Fruit fly (Drosophila melanogaster): ENCODE results near the gene Mps1.
A peak's percentile ranks its signal among the peaks of the same experiment; 100 is the strongest.

Gene Mps1

DNA sequence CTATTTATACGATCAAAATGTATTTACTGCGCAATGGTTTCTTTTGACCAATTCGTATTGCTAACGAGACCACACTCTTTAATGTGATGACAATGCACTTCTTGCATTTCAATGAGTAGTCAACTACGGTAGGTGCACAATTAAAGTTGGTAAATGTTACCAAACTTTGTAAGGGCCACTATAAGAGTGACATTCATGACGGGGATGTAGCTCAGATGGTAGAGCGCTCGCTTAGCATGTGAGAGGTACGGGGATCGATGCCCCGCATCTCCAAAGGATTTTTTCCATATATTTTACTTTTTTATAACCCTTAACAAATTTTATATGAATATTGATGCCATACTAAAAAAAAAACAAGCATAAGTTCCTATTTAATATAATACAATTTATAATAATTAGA, 3.1 kb upstream of the Mps1 start (continued):
- TF ChIP-seq CG8359 (GFP tag; optimal IDR thresholded peaks at IDR 0.05; ENCODE audit: borderline replicate concordance) (no peak), CG6689 (GFP tag; IDR thresholded peaks at IDR 0.05) (no peak), al (GFP tag; IDR thresholded peaks at IDR 0.05) (no peak), CG6683 (GFP tag; optimal IDR thresholded peaks at IDR 0.05) (no peak), Nf-YB (GFP tag; optimal IDR thresholded peaks at IDR 0.05) (no peak), CG14710 (tag; optimal IDR thresholded peaks at IDR 0.05) (no peak), Scr (GFP tag; IDR thresholded peaks at IDR 0.05; ENCODE audit: partially characterized antibody) (no peak), exex (tag; optimal IDR thresholded peaks at IDR 0.05) (peak; percentile 26), ems (GFP tag; optimal IDR thresholded peaks at IDR 0.05) (no peak), Dad (GFP tag; optimal IDR thresholded peaks at IDR 0.05) (no peak), tio (GFP tag; optimal IDR thresholded peaks at IDR 0.05) (no peak), Hmr (GFP tag; optimal IDR thresholded peaks at IDR 0.05) (no peak), az2 (GFP tag; optimal IDR thresholded peaks at IDR 0.05) (no peak), ATbp (GFP tag; optimal IDR thresholded peaks at IDR 0.05) (no peak), CG16813 (GFP tag; IDR thresholded peaks at IDR 0.05; ENCODE audit: partially characterized antibody) (0 out of 3 replicates have a peak, but pooled peaks have one; percentile 44), Med (GFP tag) (peak; percentile 19), crc (GFP tag; optimal IDR thresholded peaks at IDR 0.05) (no peak), zen2 (GFP tag; IDR thresholded peaks at IDR 0.05; ENCODE audit: partially characterized antibody) (0 out of 3 replicates have a peak, but pooled peaks have one; percentile 8), CG12391 (tag; optimal IDR thresholded peaks at IDR 0.05) (no peak), danr (GFP tag; IDR thresholded peaks at IDR 0.05) (no peak), CG8388 (GFP tag; optimal IDR thresholded peaks at IDR 0.05) (no peak), sr (GFP tag; IDR thresholded peaks at IDR 0.05) (peak; percentile 49; the same call in 2 of the 3 replicates), Tbp (GFP tag; optimal IDR thresholded peaks at IDR 0.05) (no peak), Opbp (GFP tag; IDR thresholded peaks at IDR 0.05; ENCODE audit: partially characterized antibody) (peak; percentile 26; the same call in 1 of the 3 replicates), HLH3B (GFP tag; IDR thresholded peaks at IDR 0.05) (no peak), cg (GFP tag; optimal IDR thresholded peaks at IDR 0.05) (no peak), CG14860 (GFP tag; IDR thresholded peaks at IDR 0.05; ENCODE audit: partially characterized antibody) (0 out of 3 replicates have a peak, but pooled peaks have one; percentile 40), CG9876 (GFP tag; optimal IDR thresholded peaks at IDR 0.05) (no peak), chinmo (GFP tag; IDR thresholded peaks at IDR 0.05; ENCODE audit: partially characterized antibody) (no peak), Bgb (GFP tag; IDR thresholded peaks at IDR 0.05; ENCODE audit: partially characterized antibody) (peak; percentile 49; the same call in 1 of the 2 replicates), CG42726 (GFP tag; IDR thresholded peaks at IDR 0.05; ENCODE audit: partially characterized antibody) (peak; percentile 63; the same call in 1 of the 2 replicates), ftz-f1 (GFP tag; optimal IDR thresholded peaks at IDR 0.05) (no peak), Hey (tag; optimal IDR thresholded peaks at IDR 0.05) (no peak), Asciz (GFP tag; optimal IDR thresholded peaks at IDR 0.05) (no peak)

DNA sequence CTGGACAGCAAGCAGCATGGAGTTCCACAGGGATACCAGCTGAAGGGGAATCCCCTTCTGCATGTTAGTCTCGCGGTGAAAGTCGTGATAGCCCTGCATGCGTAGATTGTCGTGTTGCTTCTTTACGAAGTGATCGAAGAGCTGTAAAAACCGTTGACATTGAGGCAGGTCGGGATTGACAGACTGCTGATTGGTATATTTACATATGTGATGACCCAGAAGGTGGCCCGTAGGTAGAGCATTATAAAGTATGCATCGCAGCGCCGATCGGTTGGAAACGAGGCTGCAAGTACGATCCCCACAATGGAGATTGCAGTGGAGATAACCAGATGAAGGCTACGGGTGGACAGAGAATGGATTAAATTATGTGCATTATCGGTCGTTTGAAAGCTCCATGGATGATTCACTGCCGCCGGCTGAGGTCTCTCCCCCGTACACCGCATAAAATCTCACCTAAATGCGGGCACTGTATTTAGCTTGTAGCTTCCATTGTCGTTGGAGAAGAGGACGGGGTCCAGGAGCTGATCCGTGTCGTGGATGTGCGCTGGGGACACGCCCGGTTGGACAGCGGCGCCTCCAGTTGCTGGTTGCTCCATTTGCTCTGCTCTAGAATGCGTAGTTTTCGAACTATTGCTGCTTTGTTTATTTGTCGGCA, 742 bp upstream of the Mps1 start:
- TF ChIP-seq ap (GFP tag; IDR thresholded peaks at IDR 0.05) = no peak
- no peak for TF ChIP-seq CG9437 (GFP tag; optimal IDR thresholded peaks at IDR 0.05)
- no peak for TF ChIP-seq CG17328 (GFP tag; IDR thresholded peaks at IDR 0.05)
- TF ChIP-seq kah (GFP tag; optimal IDR thresholded peaks at IDR 0.05) = no peak
- TF ChIP-seq tna (GFP tag; IDR thresholded peaks at IDR 0.05; ENCODE audit: partially characterized antibody) = 0 out of 2 replicates have a peak, but pooled peaks have one; percentile 9
- no peak for TF ChIP-seq CG12219 (GFP tag; optimal IDR thresholded peaks at IDR 0.05)
- TF ChIP-seq twi (tag; optimal IDR thresholded peaks at IDR 0.05) = no peak
- no peak for TF ChIP-seq CG4424 (GFP tag; optimal IDR thresholded peaks at IDR 0.05)
- no peak for TF ChIP-seq hb (GFP tag; IDR thresholded peaks at IDR 0.05; ENCODE audit: partially characterized antibody)
- no peak for TF ChIP-seq Bdp1 (GFP tag; optimal IDR thresholded peaks at IDR 0.05)
- TF ChIP-seq CG18011 (GFP tag; optimal IDR thresholded peaks at IDR 0.05) = no peak
- TF ChIP-seq Sin3A (optimal IDR thresholded peaks at IDR 0.05) = peak; percentile 36
- no peak for TF ChIP-seq pzg (GFP tag; optimal IDR thresholded peaks at IDR 0.05)
- TF ChIP-seq Xbp1 (GFP tag; optimal IDR thresholded peaks at IDR 0.05) = no peak
- TF ChIP-seq CG1792 (GFP tag; optimal IDR thresholded peaks at IDR 0.05) = no peak
- TF ChIP-seq zfh1 (GFP tag; IDR thresholded peaks at IDR 0.05) = 0 out of 3 replicates have a peak, but pooled peaks have one; percentile 13
- no peak for TF ChIP-seq danr (GFP tag; IDR thresholded peaks at IDR 0.05)
